Fruit fly (Drosophila melanogaster) ovary, adult (tissue): ENCODE results near the gene CG8460.
A peak's percentile ranks its signal among the peaks of the same experiment; 100 is the strongest.

Source experiments
- CG17801 ChIP-seq: fragments of 200-800 bp; optimal IDR thresholded peaks from 2 replicates; lab custom pipeline; 2019; ENCODE audit warnings: missing biosample characterization, mild to moderate bottlenecking, missing genetic modification characterization, moderate library complexity; ENCODE audit not compliant: partially characterized antibody

The CG8460 gene

dm6 chr2L:8196757-8197530 lies at the start of gene CG8460, which contains the start of gene CG8475:
TSS of gene CG8460 (plus strand) at chr2L:8197193.
TSS of gene CG8475 (minus strand) at chr2L:8196918.
- no peak for TF ChIP-seq CG17801 (GFP tag; lab: Kevin White, UChicago)

- TF ChIP-seq CG17801 (GFP tag; lab: Kevin White, UChicago): no peak
These were observed 48.4 kb upstream of the CG8460 start for dm6 chr2L:8148514-8149085.

dm6 chr2L:8156682-8157081 lies 40.3 kb upstream of the CG8460 start:
- TF ChIP-seq CG17801 (GFP tag; lab: Kevin White, UChicago): peak; percentile 65

- TF ChIP-seq CG17801 (GFP tag; lab: Kevin White, UChicago): no peak
These were observed 39.8 kb upstream of the CG8460 start for dm6 chr2L:8157166-8157565.

dm6 chr2L:8159498-8159897 lies 37.5 kb upstream of the CG8460 start, which contains the start of the genes PAPLA1 and Rbsn-5:
TSS of gene PAPLA1 (minus strand) at chr2L:8159638.
TSS of gene Rbsn-5 (plus strand) at chr2L:8159832.
- TF ChIP-seq CG17801 (GFP tag; lab: Kevin White, UChicago): peak; percentile 92

- no peak for TF ChIP-seq CG17801 (GFP tag; lab: Kevin White, UChicago)
These were observed 35.0 kb upstream of the CG8460 start for dm6 chr2L:8161994-8162306.

- peak; percentile 99 for TF ChIP-seq CG17801 (GFP tag; lab: Kevin White, UChicago)
These were observed 34.5 kb upstream of the CG8460 start, which contains the start of gene Acbp1 for dm6 chr2L:8162307-8163024. TSS of gene Acbp1 (minus strand) at chr2L:8162452.

dm6 chr2L:8163025-8163351 lies 34.0 kb upstream of the CG8460 start, which contains the start of gene Piezo:
TSS of gene Piezo (plus strand) at chr2L:8163073.
- no peak for TF ChIP-seq CG17801 (GFP tag; lab: Kevin White, UChicago)

- TF ChIP-seq CG17801 (GFP tag; lab: Kevin White, UChicago): peak; percentile 11
These were observed 33.3 kb upstream of the CG8460 start for dm6 chr2L:8163588-8164166.

dm6 chr2L:8164219-8164618 lies 32.8 kb upstream of the CG8460 start:
- no peak for TF ChIP-seq CG17801 (GFP tag; lab: Kevin White, UChicago)

- no peak for TF ChIP-seq CG17801 (GFP tag; lab: Kevin White, UChicago)
These were observed 31.0 kb upstream of the CG8460 start for dm6 chr2L:8165800-8166576.

dm6 chr2L:8168075-8168474 lies 28.9 kb upstream of the CG8460 start:
- no peak for TF ChIP-seq CG17801 (GFP tag; lab: Kevin White, UChicago)

dm6 chr2L:8170600-8171182 lies 26.3 kb upstream of the CG8460 start:
- no peak for TF ChIP-seq CG17801 (GFP tag; lab: Kevin White, UChicago)

dm6 chr2L:8171544-8171943 lies 25.4 kb upstream of the CG8460 start:
- no peak for TF ChIP-seq CG17801 (GFP tag; lab: Kevin White, UChicago)
